Fruit fly (Drosophila melanogaster) whole organism, embryonic: Measurements from ENCODE around the gene CG13043.

Experiments used
- CG6854 ChIP-seq: fragments of 200-800 bp; sonication (Bioruptor generic); optimal IDR thresholded peaks from 3 replicates; lab custom pipeline; 2017; ENCODE audit warnings: missing biosample characterization, mild to moderate bottlenecking, missing genetic modification characterization
- Elba2 ChIP-seq: fragments of 200-800 bp; sonication (Bioruptor generic); optimal IDR thresholded peaks from 3 replicates; lab custom pipeline; 2016; ENCODE audit warnings: missing biosample characterization, missing genetic modification characterization
- Rfx ChIP-seq: fragments of 200-800 bp; sonication (Bioruptor generic); IDR thresholded peaks from 2 replicates; pipeline ENCODE4 v1.3.6; 2022; ENCODE audit warnings: missing biosample characterization, missing genetic modification characterization
- fd64A ChIP-seq: fragments of 200-800 bp; sonication (Bioruptor generic); optimal IDR thresholded peaks from 3 replicates; lab custom pipeline; 2018; ENCODE audit warnings: missing biosample characterization, mild to moderate bottlenecking, missing genetic modification characterization
- hb ChIP-seq: fragments of 200-800 bp; sonication (Bioruptor generic); IDR thresholded peaks from 3 replicates; pipeline ENCODE4 v1.3.6; 2022; ENCODE audit warnings: missing biosample characterization, missing genetic modification characterization; ENCODE audit not compliant: partially characterized antibody
- stwl ChIP-seq: fragments of 200-800 bp; sonication (Bioruptor generic); optimal IDR thresholded peaks from 3 replicates; lab custom pipeline; 2018; ENCODE audit warnings: missing biosample characterization, mild to moderate bottlenecking, missing genetic modification characterization, moderate library complexity

- TF ChIP-seq CG6854 (GFP tag; lab: Kevin White, UChicago) (no peak), stwl (tag; lab: Kevin White, UChicago) (no peak), hb (no peak), Elba2 (GFP tag; lab: Kevin White, UChicago) (no peak), fd64A (GFP tag; lab: Kevin White, UChicago) (no peak), Rfx (GFP tag; lab: Robert Waterston, UW) (no peak)
Observed at dm6 chr3L:16279987-16280454, 25.6 kb downstream of the CG13043 start, which contains the start of gene CG13064.
